Fruit fly (Drosophila melanogaster) whole organism, embryonic: ENCODE measurements around the gene CG42876.
A peak's percentile ranks its signal among the peaks of the same experiment; 100 is the strongest.

Experiments
- Abd-B ChIP-seq: fragments of 200-800 bp; sonication (Bioruptor generic); optimal IDR thresholded peaks from 2 replicates; lab custom pipeline; 2018; ENCODE audit warnings: missing biosample characterization, mild to moderate bottlenecking, missing genetic modification characterization, moderate library complexity
- Bgb ChIP-seq: fragments of 200-800 bp; sonication (Bioruptor generic); IDR thresholded peaks from 2 replicates; pipeline ENCODE4 v1.3.6; 2022; ENCODE audit warnings: missing biosample characterization, missing genetic modification characterization; ENCODE audit not compliant: partially characterized antibody
- CG10543 ChIP-seq: fragments of 200-800 bp; sonication (Bioruptor generic); optimal IDR thresholded peaks from 3 replicates; lab custom pipeline; 2017; ENCODE audit warnings: missing biosample characterization, mild to moderate bottlenecking, missing genetic modification characterization, moderate library complexity
- CG12769 ChIP-seq: fragments of 200-800 bp; sonication (Bioruptor generic); optimal IDR thresholded peaks from 2 replicates; lab custom pipeline; 2019; ENCODE audit warnings: missing biosample characterization, mild to moderate bottlenecking, missing genetic modification characterization, moderate library complexity
- CG14441 ChIP-seq: fragments of 200-800 bp; sonication (Bioruptor generic); IDR thresholded peaks from 2 replicates; pipeline ENCODE4 v1.3.6; 2022; ENCODE audit warnings: missing biosample characterization, missing genetic modification characterization
- CG16813 ChIP-seq: fragments of 200-800 bp; sonication (Bioruptor generic); IDR thresholded peaks from 3 replicates; pipeline ENCODE4 v1.3.6; 2022; ENCODE audit warnings: missing biosample characterization, missing genetic modification characterization; ENCODE audit not compliant: partially characterized antibody
- CG17328 ChIP-seq: fragments of 200-800 bp; sonication (Bioruptor generic); IDR thresholded peaks from 2 replicates; pipeline ENCODE4 v1.3.6; 2022; ENCODE audit warnings: missing biosample characterization, missing genetic modification characterization
- CG17359 ChIP-seq: fragments of 200-800 bp; sonication (Bioruptor generic); optimal IDR thresholded peaks from 3 replicates; lab custom pipeline; 2018; ENCODE audit warnings: missing biosample characterization, mild to moderate bottlenecking, missing genetic modification characterization, moderate library complexity
- CG18011 ChIP-seq: fragments of 200-800 bp; sonication (Bioruptor generic); optimal IDR thresholded peaks from 2 replicates; lab custom pipeline; 2017; ENCODE audit warnings: missing biosample characterization, missing genetic modification characterization, mild to moderate bottlenecking, moderate library complexity, missing genotype
- CG18764 ChIP-seq: fragments of 200-800 bp; sonication (Bioruptor generic); optimal IDR thresholded peaks from 3 replicates; lab custom pipeline; 2016; ENCODE audit warnings: missing biosample characterization, missing genetic modification characterization
- CG30020 ChIP-seq: fragments of 200-800 bp; optimal IDR thresholded peaks from 2 replicates; lab custom pipeline; 2019; ENCODE audit warnings: missing biosample characterization, mild to moderate bottlenecking, missing genetic modification characterization, moderate library complexity
- CG33213 ChIP-seq: fragments of 200-800 bp; sonication (Bioruptor generic); optimal IDR thresholded peaks from 3 replicates; lab custom pipeline; 2016; ENCODE audit warnings: missing biosample characterization, missing genetic modification characterization
- CG3407 ChIP-seq: fragments of 200-800 bp; sonication (Bioruptor generic); optimal IDR thresholded peaks from 2 replicates; lab custom pipeline; 2018; ENCODE audit warnings: missing biosample characterization, mild to moderate bottlenecking, missing genetic modification characterization
- CG43689 ChIP-seq: fragments of 200-800 bp; sonication (Bioruptor generic); IDR thresholded peaks from 2 replicates; pipeline ENCODE4 v1.3.6; 2022; ENCODE audit warnings: missing biosample characterization, missing genetic modification characterization
- CG4820 ChIP-seq: fragments of 200-800 bp; sonication (Bioruptor generic); optimal IDR thresholded peaks from 3 replicates; lab custom pipeline; 2016; ENCODE audit warnings: missing biosample characterization, missing genetic modification characterization
- CG5953 ChIP-seq: fragments of 200-800 bp; sonication (Bioruptor generic); IDR thresholded peaks from 2 replicates; pipeline ENCODE4 v1.3.6; 2022; ENCODE audit warnings: missing biosample characterization, missing genetic modification characterization
- CG6791 ChIP-seq: fragments of 200-800 bp; sonication (Bioruptor generic); IDR thresholded peaks from 3 replicates; pipeline ENCODE4 v1.3.6; 2022; ENCODE audit warnings: missing biosample characterization, missing genetic modification characterization; ENCODE audit not compliant: partially characterized antibody
- CG8089 ChIP-seq: fragments of 200-800 bp; sonication (Bioruptor generic); optimal IDR thresholded peaks from 3 replicates; lab custom pipeline; 2016; ENCODE audit warnings: missing biosample characterization, missing genetic modification characterization
- CG9797 ChIP-seq: fragments of 200-800 bp; sonication (Bioruptor generic); optimal IDR thresholded peaks from 3 replicates; lab custom pipeline; 2018; ENCODE audit warnings: missing biosample characterization, mild to moderate bottlenecking, missing genetic modification characterization
- Dbx ChIP-seq: fragments of 200-800 bp; sonication (Bioruptor generic); IDR thresholded peaks from 3 replicates; pipeline ENCODE4 v1.3.6; 2022; ENCODE audit warnings: missing biosample characterization, missing genetic modification characterization
- Dp ChIP-seq: fragments of 200-800 bp; sonication (Bioruptor generic); optimal IDR thresholded peaks from 2 replicates; lab custom pipeline; 2018; ENCODE audit warnings: missing biosample characterization, mild to moderate bottlenecking, missing genetic modification characterization, moderate library complexity
- Gsc ChIP-seq: fragments of 200-800 bp; sonication (Bioruptor generic); IDR thresholded peaks from 2 replicates; pipeline ENCODE4 v1.3.6; 2022; ENCODE audit warnings: missing biosample characterization, missing genetic modification characterization
- Hmx ChIP-seq: fragments of 200-800 bp; sonication (Bioruptor generic); optimal IDR thresholded peaks from 2 replicates; lab custom pipeline; 2016; ENCODE audit warnings: missing biosample characterization, missing genetic modification characterization
- MESR4 ChIP-seq: fragments of 200-800 bp; sonication (Bioruptor generic); optimal IDR thresholded peaks from 2 replicates; lab custom pipeline; 2018; ENCODE audit warnings: missing biosample characterization, mild to moderate bottlenecking, missing genetic modification characterization, moderate library complexity
- NfI ChIP-seq: fragments of 200-800 bp; sonication (Bioruptor generic); optimal IDR thresholded peaks from 3 replicates; lab custom pipeline; 2018; ENCODE audit warnings: missing biosample characterization, mild to moderate bottlenecking, missing genetic modification characterization, moderate library complexity
- Oaz ChIP-seq: fragments of 200-800 bp; sonication (Bioruptor generic); IDR thresholded peaks from 2 replicates; pipeline ENCODE4 v1.3.6; 2022; ENCODE audit warnings: missing biosample characterization, missing genetic modification characterization
- Opbp ChIP-seq: fragments of 200-800 bp; sonication (Bioruptor generic); IDR thresholded peaks from 3 replicates; pipeline ENCODE4 v1.3.6; 2022; ENCODE audit warnings: missing biosample characterization, missing genetic modification characterization; ENCODE audit not compliant: partially characterized antibody
- Taf1 ChIP-seq: fragments of 200-800 bp; sonication (Bioruptor generic); IDR thresholded peaks from 2 replicates; pipeline ENCODE4 v1.3.6; 2022; ENCODE audit warnings: missing biosample characterization, missing genetic modification characterization
- Usf ChIP-seq: fragments of 200-800 bp; sonication (Bioruptor generic); optimal IDR thresholded peaks from 2 replicates; lab custom pipeline; 2017; ENCODE audit warnings: missing genotype, missing biosample characterization, missing genetic modification characterization
- abd-A ChIP-seq: fragments of 200-800 bp; sonication (Bioruptor generic); optimal IDR thresholded peaks from 3 replicates; lab custom pipeline; 2019; ENCODE audit warnings: missing biosample characterization, mild to moderate bottlenecking, missing genetic modification characterization, moderate library complexity
- amos ChIP-seq: fragments of 200-800 bp; sonication (Bioruptor generic); IDR thresholded peaks from 2 replicates; pipeline ENCODE4 v1.3.6; 2022; ENCODE audit warnings: missing biosample characterization, missing genetic modification characterization; ENCODE audit not compliant: partially characterized antibody
- chinmo ChIP-seq: fragments of 200-800 bp; sonication (Bioruptor generic); IDR thresholded peaks from 4 replicates; pipeline ENCODE4 v1.3.6; 2022; ENCODE audit warnings: missing biosample characterization, missing genetic modification characterization; ENCODE audit not compliant: partially characterized antibody
- crol ChIP-seq: fragments of 200-800 bp; sonication (Bioruptor generic); IDR thresholded peaks from 2 replicates; pipeline ENCODE4 v1.3.6; 2022; ENCODE audit warnings: missing biosample characterization, missing genetic modification characterization
- da ChIP-seq: fragments of 200-800 bp; sonication (Bioruptor generic); optimal IDR thresholded peaks from 2 replicates; lab custom pipeline; 2016; ENCODE audit warnings: missing biosample characterization, missing genetic modification characterization
- hb ChIP-seq: fragments of 200-800 bp; sonication (Bioruptor generic); IDR thresholded peaks from 3 replicates; pipeline ENCODE4 v1.3.6; 2022; ENCODE audit warnings: missing biosample characterization, missing genetic modification characterization; ENCODE audit not compliant: partially characterized antibody
- hbn ChIP-seq: fragments of 200-800 bp; sonication (Bioruptor generic); IDR thresholded peaks from 2 replicates; pipeline ENCODE4 v1.3.6; 2022; ENCODE audit warnings: missing biosample characterization, missing genetic modification characterization; ENCODE audit not compliant: partially characterized antibody
- her ChIP-seq: fragments of 200-800 bp; sonication (Bioruptor generic); optimal IDR thresholded peaks from 2 replicates; lab custom pipeline; 2016; ENCODE audit warnings: missing biosample characterization, missing genetic modification characterization
- mirr ChIP-seq: fragments of 200-800 bp; sonication (Bioruptor generic); optimal IDR thresholded peaks from 3 replicates; lab custom pipeline; 2018; ENCODE audit warnings: missing biosample characterization, mild to moderate bottlenecking, missing genetic modification characterization
- nerfin-2 ChIP-seq: fragments of 200-800 bp; sonication (Bioruptor generic); IDR thresholded peaks from 2 replicates; pipeline ENCODE4 v1.3.6; 2022; ENCODE audit warnings: missing biosample characterization, missing genetic modification characterization; ENCODE audit not compliant: partially characterized antibody
- phol ChIP-seq: fragments of 200-800 bp; sonication (Bioruptor generic); optimal IDR thresholded peaks from 3 replicates; lab custom pipeline; 2018; ENCODE audit warnings: missing biosample characterization, mild to moderate bottlenecking, missing genetic modification characterization, moderate library complexity
- pzg ChIP-seq: fragments of 200-800 bp; sonication (Bioruptor generic); optimal IDR thresholded peaks from 3 replicates; lab custom pipeline; 2018; ENCODE audit warnings: missing biosample characterization, mild to moderate bottlenecking, missing genetic modification characterization, moderate library complexity
- rib ChIP-seq: fragments of 200-800 bp; sonication (Bioruptor generic); IDR thresholded peaks from 2 replicates; pipeline ENCODE4 v1.3.6; 2022; ENCODE audit warnings: missing biosample characterization, missing genetic modification characterization
- scrt ChIP-seq: fragments of 200-800 bp; sonication (Bioruptor generic); optimal IDR thresholded peaks from 2 replicates; lab custom pipeline; 2018; ENCODE audit warnings: missing biosample characterization, mild to moderate bottlenecking, missing genetic modification characterization, moderate library complexity
- slp2 ChIP-seq: fragments of 200-800 bp; sonication (Bioruptor generic); optimal IDR thresholded peaks from 2 replicates; lab custom pipeline; 2016; ENCODE audit warnings: missing biosample characterization, missing genetic modification characterization
- sob ChIP-seq: fragments of 200-800 bp; sonication (Bioruptor generic); IDR thresholded peaks from 2 replicates; pipeline ENCODE4 v1.3.6; 2022; ENCODE audit warnings: missing biosample characterization, missing genetic modification characterization
- tna ChIP-seq: fragments of 200-800 bp; sonication (Bioruptor generic); IDR thresholded peaks from 2 replicates; pipeline ENCODE4 v1.3.6; 2022; ENCODE audit warnings: missing biosample characterization, missing genetic modification characterization; ENCODE audit not compliant: partially characterized antibody
- trem ChIP-seq: fragments of 200-800 bp; optimal IDR thresholded peaks from 3 replicates; lab custom pipeline; 2019; ENCODE audit warnings: missing biosample characterization, mild to moderate bottlenecking, missing genetic modification characterization, moderate library complexity
- ttk ChIP-seq: fragments of 200-800 bp; sonication (Bioruptor generic); IDR thresholded peaks from 2 replicates; pipeline ENCODE4 v2.1.2; 2022; ENCODE audit warnings: missing biosample characterization, missing genetic modification characterization
- z ChIP-seq: fragments of 200-800 bp; sonication (Bioruptor generic); IDR thresholded peaks from 3 replicates; pipeline ENCODE4 v1.3.6; 2022; ENCODE audit warnings: missing biosample characterization, missing genetic modification characterization

The CG42876 gene

dm6 chr2L:15768097-15768496, 43.8 kb downstream of the CG42876 start, which contains the start of gene wek (continued):
- peak; percentile 69 for TF ChIP-seq hbn
- peak; percentile 89 for TF ChIP-seq scrt (GFP tag; lab: Kevin White, UChicago)
- TF ChIP-seq chinmo (GFP tag; lab: Robert Waterston, UW) = peak; percentile 88; the same call in 3 of the 4 replicates
- no peak for TF ChIP-seq CG17328 (GFP tag; lab: Robert Waterston, UW)
- peak; percentile 74 for TF ChIP-seq Bgb (GFP tag; lab: Robert Waterston, UW)
- TF ChIP-seq Gsc = no peak
- peak; percentile 46; the same call in 1 of the 3 replicates for TF ChIP-seq hb (GFP tag; lab: Robert Waterston, UW)
- peak; percentile 50 for TF ChIP-seq phol
- no peak for TF ChIP-seq CG17359 (tag; lab: Kevin White, UChicago)
- TF ChIP-seq amos = peak; percentile 69
- no peak for TF ChIP-seq CG4820
- TF ChIP-seq nerfin-2 (GFP tag; lab: Robert Waterston, UW) = peak; percentile 84
- peak; percentile 50 for TF ChIP-seq pzg (GFP tag; lab: Kevin White, UChicago)
- TF ChIP-seq, all 482 proteins: peak for 56

- TF ChIP-seq CG8089 (GFP tag; lab: Kevin White, UChicago) = no peak
- 0 out of 2 replicates have a peak, but pooled peaks have one; percentile 5 for TF ChIP-seq sob (GFP tag; lab: Robert Waterston, UW)
- TF ChIP-seq CG10543 (GFP tag; lab: Kevin White, UChicago) = no peak
- peak; percentile 38 for TF ChIP-seq MESR4 (GFP tag; lab: Kevin White, UChicago)
- no peak for TF ChIP-seq CG43689 (GFP tag; lab: Robert Waterston, UW)
- TF ChIP-seq CG18764 = no peak
- TF ChIP-seq CG16813 = peak; percentile 54; the same call in 2 of the 3 replicates
- TF ChIP-seq CG12769 (tag; lab: Kevin White, UChicago) = no peak
- peak; percentile 87 for TF ChIP-seq Dp (GFP tag; lab: Kevin White, UChicago)
- no peak for TF ChIP-seq Oaz (GFP tag; lab: Robert Waterston, UW)
- no peak for TF ChIP-seq Usf
- TF ChIP-seq trem (tag; lab: Kevin White, UChicago) = no peak
- TF ChIP-seq tna (GFP tag; lab: Robert Waterston, UW) = peak; percentile 83
- TF ChIP-seq abd-A (tag; lab: Kevin White, UChicago) = no peak
- peak; percentile 81 for TF ChIP-seq CG6791 (GFP tag; lab: Robert Waterston, UW)
- no peak for TF ChIP-seq mirr (GFP tag; lab: Kevin White, UChicago)
- TF ChIP-seq pzg (GFP tag; lab: Kevin White, UChicago) = peak; percentile 46
- TF ChIP-seq z (GFP tag; lab: Robert Waterston, UW) = no peak
- no peak for TF ChIP-seq rib (GFP tag; lab: Robert Waterston, UW)
- no peak for TF ChIP-seq NfI (GFP tag; lab: Kevin White, UChicago)
- no peak for TF ChIP-seq CG33213 (GFP tag; lab: Kevin White, UChicago)
- TF ChIP-seq chinmo (GFP tag; lab: Robert Waterston, UW) = 0 out of 4 replicates have a peak, but pooled peaks have one; percentile 16
- no peak for TF ChIP-seq Abd-B (GFP tag; lab: Kevin White, UChicago)
- no peak for TF ChIP-seq CG14441 (GFP tag; lab: Robert Waterston, UW)
- no peak for TF ChIP-seq crol (GFP tag; lab: Robert Waterston, UW)
- TF ChIP-seq Taf1 (GFP tag; lab: Robert Waterston, UW) = no peak
- no peak for TF ChIP-seq CG18011
- TF ChIP-seq ttk (GFP tag; lab: Robert Waterston, UW) = no peak
- TF ChIP-seq da = no peak
- TF ChIP-seq Dbx (GFP tag; lab: Robert Waterston, UW) = no peak
- peak; percentile 64; the same call in 2 of the 3 replicates for TF ChIP-seq Opbp (GFP tag; lab: Robert Waterston, UW)
- no peak for TF ChIP-seq CG9797
- TF ChIP-seq Hmx (GFP tag; lab: Kevin White, UChicago) = no peak
- TF ChIP-seq her (GFP tag; lab: Kevin White, UChicago) = no peak
- no peak for TF ChIP-seq slp2
- TF ChIP-seq CG5953 (GFP tag; lab: Robert Waterston, UW) = no peak
- no peak for TF ChIP-seq CG3407 (GFP tag; lab: Kevin White, UChicago)
- TF ChIP-seq CG30020 = no peak
These were observed 47.9 kb downstream of the CG42876 start, which contains the start of gene CG3793 for dm6 chr2L:15764029-15764428. TSS of gene CG3793 (plus strand) at chr2L:15764220.
